Fruit fly (Drosophila melanogaster) S2 (cell line): Measurements from ENCODE around the gene vex.
"Not testable (repeated sequence)": the region's sequence is repeated elsewhere in the genome, so short reads cannot be mapped to it uniquely, and the experiment has no call there.

ENCODE experiments used
- CG8478 ChIP-seq: fragments of >200 bp; optimal IDR thresholded peaks from 2 replicates; lab custom pipeline; 2018
- CTCF ChIP-seq, 2 experiments: fragments of >200 bp; optimal IDR thresholded peaks; 2 replicates each; lab custom pipeline; 2018

DNA sequence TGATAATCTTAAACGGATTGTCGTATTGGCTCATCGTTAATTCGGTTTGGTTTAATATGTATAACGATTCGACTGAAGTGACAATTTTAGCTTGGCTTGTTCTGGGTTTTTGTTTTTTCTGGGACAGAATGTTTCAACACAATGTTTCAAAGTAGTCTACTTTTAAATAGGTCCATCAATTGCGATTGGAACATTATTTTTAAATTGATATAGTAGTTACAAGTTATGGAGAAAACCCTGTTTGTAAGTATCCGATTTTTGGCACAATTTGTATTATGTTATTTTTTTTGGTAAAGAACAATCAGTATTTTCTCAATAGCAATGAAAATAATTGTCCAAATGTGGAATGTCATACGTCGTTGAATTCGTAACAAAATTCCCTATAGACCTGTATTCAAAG lies 88.8 kb downstream of the vex start, which contains the start of gene Rab9Fa:
- TF ChIP-seq CG8478 (lab: Kevin White, UChicago); CTCF (optimal IDR thresholded peaks at IDR 0.05; lab: Kevin White, UChicago): not testable (repeated sequence)
